Worm (Caenorhabditis elegans) whole organism, late embryonic: Measurements from ENCODE around the gene pqn-70.

ENCODE experiments used
- C08G9.2 ChIP-seq: sonication (generic microtip); optimal IDR thresholded peaks from 2 replicates; lab custom pipeline; 2016; ENCODE audit warnings: mild to moderate bottlenecking, missing genetic modification characterization, moderate library complexity, missing compliant biosample characterization
- C38D4.7 ChIP-seq: fragments of 200-800 bp; sonication (Bioruptor generic); optimal IDR thresholded peaks from 2 replicates; lab custom pipeline; 2018; ENCODE audit warnings: mild to moderate bottlenecking, missing genetic modification characterization, moderate library complexity, missing compliant biosample characterization
- F13H6.1 ChIP-seq: sonication (generic microtip); optimal IDR thresholded peaks from 2 replicates; lab custom pipeline; 2016; ENCODE audit warnings: missing genetic modification characterization, missing compliant biosample characterization
- K09A11.1 ChIP-seq: sonication (generic microtip); optimal IDR thresholded peaks from 2 replicates; lab custom pipeline; 2017; ENCODE audit warnings: antibody characterized with exemption, mild to moderate bottlenecking, missing genetic modification characterization, missing compliant biosample characterization; ENCODE audit not compliant: insufficient read depth
- Y22D7AL.16 ChIP-seq: sonication (generic microtip); optimal IDR thresholded peaks from 2 replicates; lab custom pipeline; 2016; ENCODE audit warnings: missing genetic modification characterization, missing compliant biosample characterization
- ahr-1 ChIP-seq: sonication (generic microtip); optimal IDR thresholded peaks from 2 replicates; lab custom pipeline; 2016; ENCODE audit warnings: missing genetic modification characterization, missing compliant biosample characterization
- ama-1 ChIP-seq: fragments of 150-350 bp; optimal IDR thresholded peaks from 2 replicates; lab custom pipeline; 2014
- ceh-14 ChIP-seq: sonication (generic microtip); optimal IDR thresholded peaks from 2 replicates; lab custom pipeline; 2016; ENCODE audit warnings: missing genotype, missing genetic modification characterization, missing compliant biosample characterization
- ceh-18 ChIP-seq: sonication (generic microtip); optimal IDR thresholded peaks from 2 replicates; lab custom pipeline; 2016; ENCODE audit warnings: missing genetic modification characterization, missing compliant biosample characterization
- ceh-19 ChIP-seq: fragments of 200-800 bp; sonication (Bioruptor generic); optimal IDR thresholded peaks from 2 replicates; lab custom pipeline; 2018; ENCODE audit warnings: mild to moderate bottlenecking, missing genetic modification characterization, missing compliant biosample characterization
- ceh-2 ChIP-seq: sonication (generic microtip); optimal IDR thresholded peaks from 2 replicates; lab custom pipeline; 2016; ENCODE audit warnings: missing genotype, missing genetic modification characterization, missing compliant biosample characterization
- ceh-22 ChIP-seq: sonication (generic microtip); optimal IDR thresholded peaks from 2 replicates; lab custom pipeline; 2017; ENCODE audit warnings: missing biosample characterization, missing genetic modification characterization
- ceh-24 ChIP-seq: sonication (generic microtip); optimal IDR thresholded peaks from 2 replicates; lab custom pipeline; 2016; ENCODE audit warnings: mild to moderate bottlenecking, missing genetic modification characterization, missing compliant biosample characterization
- ceh-30 ChIP-seq: fragments of 150-350 bp; optimal IDR thresholded peaks from 2 replicates; lab custom pipeline; 2014; ENCODE audit warnings: missing biosample characterization, missing genetic modification characterization
- ceh-34 ChIP-seq: sonication (generic microtip); optimal IDR thresholded peaks from 2 replicates; lab custom pipeline; 2016; ENCODE audit warnings: mild to moderate bottlenecking, missing genetic modification characterization, missing compliant biosample characterization
- ceh-45 ChIP-seq: fragments of 200-800 bp; sonication (Bioruptor generic); IDR thresholded peaks from 2 replicates; pipeline ENCODE4 v1.3.6; 2022; ENCODE audit warnings: missing genetic modification reagents, missing genetic modification characterization, missing compliant biosample characterization
- ceh-6 ChIP-seq: fragments of 200-800 bp; sonication (Bioruptor generic); optimal IDR thresholded peaks from 2 replicates; lab custom pipeline; 2018; ENCODE audit warnings: mild to moderate bottlenecking, missing genetic modification characterization, missing compliant biosample characterization
- eyg-1 ChIP-seq: sonication (generic microtip); optimal IDR thresholded peaks from 2 replicates; lab custom pipeline; 2016; ENCODE audit warnings: missing genotype, missing genetic modification characterization, missing compliant biosample characterization
- fax-1 ChIP-seq: sonication (generic microtip); optimal IDR thresholded peaks from 2 replicates; lab custom pipeline; 2016; ENCODE audit warnings: missing genotype, missing genetic modification characterization, missing compliant biosample characterization
- fkh-10 ChIP-seq: fragments of 150-350 bp; optimal IDR thresholded peaks from 2 replicates; lab custom pipeline; 2014; ENCODE audit warnings: missing biosample characterization, missing genetic modification reagents, missing genetic modification characterization
- fkh-6 ChIP-seq: sonication (generic microtip); optimal IDR thresholded peaks from 2 replicates; lab custom pipeline; 2016; ENCODE audit warnings: missing genetic modification characterization, missing compliant biosample characterization
- gmeb-2 ChIP-seq: sonication (generic microtip); optimal IDR thresholded peaks from 2 replicates; lab custom pipeline; 2016; ENCODE audit warnings: missing genetic modification characterization, inconsistent platforms, missing compliant biosample characterization
- hlh-15 ChIP-seq: sonication (generic microtip); optimal IDR thresholded peaks from 2 replicates; lab custom pipeline; 2016; ENCODE audit warnings: missing genetic modification characterization, missing compliant biosample characterization
- hlh-30 ChIP-seq: sonication (generic microtip); optimal IDR thresholded peaks from 2 replicates; lab custom pipeline; 2017; ENCODE audit warnings: antibody characterized with exemption, missing genetic modification characterization, missing compliant biosample characterization; ENCODE audit not compliant: insufficient read depth
- hlh-6 ChIP-seq: sonication (generic microtip); optimal IDR thresholded peaks from 2 replicates; lab custom pipeline; 2016; ENCODE audit warnings: missing genotype, missing genetic modification characterization, missing compliant biosample characterization
- hlh-8 ChIP-seq: sonication (generic microtip); optimal IDR thresholded peaks from 2 replicates; lab custom pipeline; 2016; ENCODE audit warnings: missing genotype, missing genetic modification characterization, missing compliant biosample characterization
- lim-6 ChIP-seq: sonication (generic microtip); optimal IDR thresholded peaks from 2 replicates; lab custom pipeline; 2016; ENCODE audit warnings: missing genetic modification characterization, missing compliant biosample characterization
- lin-11 ChIP-seq: fragments of 200-800 bp; sonication (Bioruptor generic); optimal IDR thresholded peaks from 2 replicates; lab custom pipeline; 2018; ENCODE audit warnings: mild to moderate bottlenecking, missing genetic modification characterization, missing compliant biosample characterization
- madf-2 ChIP-seq: sonication (generic microtip); optimal IDR thresholded peaks from 2 replicates; lab custom pipeline; 2017; ENCODE audit warnings: missing genetic modification characterization, missing compliant biosample characterization
- mec-3 ChIP-seq: sonication (generic microtip); optimal IDR thresholded peaks from 2 replicates; lab custom pipeline; 2016; ENCODE audit warnings: borderline replicate concordance, missing genetic modification characterization, missing compliant biosample characterization
- nfya-1 ChIP-seq: sonication (generic microtip); optimal IDR thresholded peaks from 2 replicates; lab custom pipeline; 2017; ENCODE audit warnings: missing genetic modification characterization, mild to moderate bottlenecking, missing compliant biosample characterization, antibody characterized with exemption, moderate library complexity
- nhr-11 ChIP-seq: fragments of 150-350 bp; optimal IDR thresholded peaks from 2 replicates; lab custom pipeline; 2014; ENCODE audit warnings: missing biosample characterization, missing genetic modification characterization
- nhr-232 ChIP-seq: sonication (generic microtip); optimal IDR thresholded peaks from 2 replicates; lab custom pipeline; 2016; ENCODE audit warnings: missing genetic modification characterization, missing compliant biosample characterization
- odd-2 ChIP-seq: sonication (generic microtip); optimal IDR thresholded peaks from 2 replicates; lab custom pipeline; 2017; ENCODE audit warnings: antibody characterized with exemption, mild to moderate bottlenecking, missing genetic modification characterization, missing compliant biosample characterization
- pag-3 ChIP-seq: sonication (generic microtip); optimal IDR thresholded peaks from 2 replicates; lab custom pipeline; 2016; ENCODE audit warnings: missing compliant biosample characterization, missing genetic modification characterization, borderline replicate concordance
- pat-9 ChIP-seq: fragments of 200-800 bp; sonication (Bioruptor generic); optimal IDR thresholded peaks from 2 replicates; lab custom pipeline; 2018; ENCODE audit warnings: mild to moderate bottlenecking, missing genetic modification characterization, moderate library complexity, missing compliant biosample characterization
- pax-1 ChIP-seq: fragments of 150-350 bp; optimal IDR thresholded peaks from 2 replicates; lab custom pipeline; 2014; ENCODE audit warnings: missing biosample characterization, missing genetic modification characterization
- pha-2 ChIP-seq: sonication (generic microtip); optimal IDR thresholded peaks from 2 replicates; lab custom pipeline; 2017; ENCODE audit warnings: mild to moderate bottlenecking, missing genetic modification characterization, missing compliant biosample characterization
- pha-4 ChIP-seq: fragments of 150-350 bp; optimal IDR thresholded peaks from 2 replicates; lab custom pipeline; 2018; ENCODE audit warnings: missing biosample characterization, missing genetic modification reagents, missing genetic modification characterization
- pqm-1 ChIP-seq: sonication (generic microtip); optimal IDR thresholded peaks from 2 replicates; lab custom pipeline; 2016; ENCODE audit warnings: missing genetic modification characterization, missing compliant biosample characterization
- pros-1 ChIP-seq: fragments of 150-350 bp; optimal IDR thresholded peaks from 2 replicates; lab custom pipeline; 2014; ENCODE audit warnings: missing biosample characterization, missing genetic modification reagents, missing genetic modification characterization
- ref-2 ChIP-seq: sonication (generic microtip); optimal IDR thresholded peaks from 2 replicates; lab custom pipeline; 2016; ENCODE audit warnings: missing genetic modification characterization, missing compliant biosample characterization
- sdc-2 ChIP-seq: sonication (generic microtip); optimal IDR thresholded peaks from 2 replicates; lab custom pipeline; 2016; ENCODE audit warnings: missing genotype, missing genetic modification characterization, missing compliant biosample characterization
- sox-4 ChIP-seq: sonication (generic microtip); optimal IDR thresholded peaks from 2 replicates; lab custom pipeline; 2017; ENCODE audit warnings: mild to moderate bottlenecking, missing genetic modification characterization, inconsistent platforms, missing compliant biosample characterization
- syd-9 ChIP-seq: sonication (generic microtip); optimal IDR thresholded peaks from 2 replicates; lab custom pipeline; 2016; ENCODE audit warnings: mild to moderate bottlenecking, missing genetic modification characterization, moderate library complexity, missing compliant biosample characterization
- tbx-7 ChIP-seq: sonication (generic microtip); optimal IDR thresholded peaks from 2 replicates; lab custom pipeline; 2016; ENCODE audit warnings: missing genotype, missing genetic modification characterization, missing compliant biosample characterization
- ztf-16 ChIP-seq: sonication (generic microtip); optimal IDR thresholded peaks from 2 replicates; lab custom pipeline; 2017; ENCODE audit warnings: missing genetic modification characterization, missing compliant biosample characterization

The pqn-70 gene

DNA sequence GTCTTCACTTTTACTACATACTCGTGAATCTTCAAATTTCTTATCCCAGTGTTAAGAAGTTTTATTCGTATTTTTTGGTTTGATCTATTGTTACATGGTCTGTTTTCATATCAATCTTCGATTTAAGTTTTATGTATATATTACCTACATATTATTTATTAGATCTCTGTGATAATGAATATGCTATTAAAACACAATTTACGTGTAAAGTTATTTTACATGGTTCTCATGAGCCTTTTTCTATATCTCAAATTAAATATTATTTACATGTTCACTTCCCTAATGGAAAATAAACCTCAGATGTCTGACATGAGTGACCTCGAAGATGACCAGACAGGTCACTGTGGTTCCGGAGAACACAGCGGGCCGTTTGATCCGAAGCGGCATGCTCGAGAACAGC, 16.0 kb upstream of the pqn-70 start, which contains the start of gene mxl-1:
TSS of gene mxl-1 (plus strand) at position 301 of the 400 bp plus-strand sequence.
- no peak for TF ChIP-seq ceh-30 (tag; lab: Kevin White, UChicago)
- no peak for TF ChIP-seq pax-1 (tag; lab: Kevin White, UChicago)
- TF ChIP-seq, all 69 proteins: peak for 0

DNA sequence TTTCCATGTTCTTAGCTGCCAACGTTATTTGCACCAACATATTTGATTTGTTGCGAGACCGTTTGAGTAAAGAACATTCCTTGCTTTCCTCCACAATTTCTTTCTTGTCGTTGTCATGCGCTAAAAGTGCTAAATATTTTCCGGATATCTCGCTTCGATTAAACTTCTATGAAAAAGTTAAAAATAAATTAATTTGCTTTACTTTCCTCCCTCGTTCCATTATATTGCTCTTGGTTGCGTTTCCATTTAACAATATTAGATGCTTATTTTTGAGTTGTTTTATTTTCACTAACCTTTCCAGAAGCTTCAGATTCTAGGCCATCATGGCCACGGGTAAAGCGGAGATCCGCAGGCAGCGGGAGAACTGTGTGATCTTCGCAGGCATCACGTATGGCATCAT, 13.1 kb upstream of the pqn-70 start, which contains the start of gene pgap-1:
TSS of gene pgap-1 (plus strand) at position 301 of the 400 bp plus-strand sequence.
- TF ChIP-seq odd-2 (tag; lab: Kevin White, UChicago) (no peak), hlh-30 (tag; lab: Kevin White, UChicago) (no peak), ceh-24 (tag; lab: Kevin White, UChicago) (no peak), nhr-11 (tag; lab: Kevin White, UChicago) (no peak)

DNA sequence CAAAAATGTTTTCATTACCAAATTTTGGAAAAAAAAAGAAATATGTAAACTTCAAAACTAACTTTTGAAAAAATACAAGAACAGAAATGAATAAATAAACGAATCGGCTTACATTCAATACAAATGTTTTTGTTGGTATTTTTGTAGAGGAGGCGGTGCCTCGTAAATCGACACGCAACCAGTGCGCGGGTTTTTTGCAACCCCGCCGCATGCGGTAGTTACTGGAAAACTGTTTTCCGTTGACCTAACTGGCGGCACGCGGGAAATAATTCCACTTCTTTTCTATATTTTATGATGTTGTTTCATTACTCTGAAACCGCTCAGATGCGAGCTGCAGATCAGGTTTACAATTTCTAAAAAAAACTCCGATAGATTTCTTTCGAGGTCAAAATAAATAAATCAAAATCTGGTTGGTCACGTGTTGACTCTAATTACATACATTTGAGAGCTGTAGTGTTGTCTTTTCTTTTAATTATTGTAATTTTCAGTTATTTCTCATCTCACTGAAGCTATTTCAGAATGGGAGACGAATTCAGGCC, 10.8 kb upstream of the pqn-70 start, which contains the start of the genes dvc-1 and ima-1:
TSS of gene dvc-1 (minus strand) at position 145 of the 539 bp plus-strand sequence.
TSS of gene ima-1 (plus strand) at position 489 of the 539 bp plus-strand sequence.
- TF ChIP-seq nhr-11 (tag; lab: Kevin White, UChicago), result no peak
- peak; percentile 66 for TF ChIP-seq ceh-19 (GFP tag; lab: Kevin White, UChicago)
- peak; percentile 75 for TF ChIP-seq nfya-1
- TF ChIP-seq ceh-24 (tag; lab: Kevin White, UChicago), result peak; percentile 26
- TF ChIP-seq C08G9.2 (tag; lab: Kevin White, UChicago), result peak; percentile 69
- TF ChIP-seq ceh-45 (GFP tag; lab: Robert Waterston, UW), result 0 out of 2 replicates have a peak, but pooled peaks have one; percentile 51
- no peak for TF ChIP-seq mec-3
- TF ChIP-seq ceh-22 (tag; lab: Kevin White, UChicago), result no peak
- TF ChIP-seq fkh-10 (GFP tag; lab: Kevin White, UChicago), result no peak
- TF ChIP-seq pqm-1 (tag; lab: Kevin White, UChicago), result no peak
- no peak for TF ChIP-seq ceh-30 (tag; lab: Kevin White, UChicago)
- TF ChIP-seq ceh-2 (tag; lab: Kevin White, UChicago), result peak; percentile 79
- peak; percentile 81 for TF ChIP-seq hlh-6 (tag; lab: Kevin White, UChicago)
- TF ChIP-seq syd-9 (tag; lab: Kevin White, UChicago), result peak; percentile 74
- peak; percentile 42 for TF ChIP-seq lim-6 (tag; lab: Kevin White, UChicago)
- TF ChIP-seq ztf-16, result peak; percentile 82
- TF ChIP-seq eyg-1 (tag; lab: Kevin White, UChicago), result peak; percentile 4
- TF ChIP-seq pat-9 (tag; lab: Kevin White, UChicago), result peak; percentile 71
- TF ChIP-seq ceh-18 (tag; lab: Kevin White, UChicago), result peak; percentile 24
- TF ChIP-seq tbx-7 (tag; lab: Kevin White, UChicago), result no peak
- peak; percentile 38 for TF ChIP-seq madf-2
- peak; percentile 53 for TF ChIP-seq sdc-2 (tag; lab: Kevin White, UChicago)
- peak; percentile 65 for TF ChIP-seq sox-4 (tag; lab: Kevin White, UChicago)
- TF ChIP-seq odd-2 (tag; lab: Kevin White, UChicago), result peak; percentile 70
- no peak for TF ChIP-seq pha-4 (tag; lab: Kevin White, UChicago)
- TF ChIP-seq hlh-15 (tag; lab: Kevin White, UChicago), result peak; percentile 70
- TF ChIP-seq Y22D7AL.16 (tag; lab: Kevin White, UChicago), result peak; percentile 45
- TF ChIP-seq ceh-34 (tag; lab: Kevin White, UChicago), result peak; percentile 87
- TF ChIP-seq hlh-8 (tag; lab: Kevin White, UChicago), result peak; percentile 48
- TF ChIP-seq ama-1 (lab: Kevin White, UChicago), result no peak
- TF ChIP-seq pag-3 (tag; lab: Kevin White, UChicago), result no peak
- peak; percentile 70 for TF ChIP-seq hlh-30 (tag; lab: Kevin White, UChicago)
- TF ChIP-seq lin-11 (tag; lab: Kevin White, UChicago), result peak; percentile 17
- TF ChIP-seq ref-2 (tag; lab: Kevin White, UChicago), result peak; percentile 65
- TF ChIP-seq F13H6.1 (tag; lab: Kevin White, UChicago), result peak; percentile 76
- peak; percentile 72 for TF ChIP-seq K09A11.1 (tag; lab: Kevin White, UChicago)
- TF ChIP-seq ceh-6, result peak; percentile 65
- no peak for TF ChIP-seq pros-1
- TF ChIP-seq gmeb-2 (tag; lab: Kevin White, UChicago), result peak; percentile 63
- TF ChIP-seq pha-2, result no peak
- peak; percentile 76 for TF ChIP-seq ahr-1 (tag; lab: Kevin White, UChicago)
- TF ChIP-seq ceh-14 (tag; lab: Kevin White, UChicago), result peak; percentile 85
- TF ChIP-seq fkh-6 (tag; lab: Kevin White, UChicago), result peak; percentile 79
- TF ChIP-seq nhr-232 (tag; lab: Kevin White, UChicago), result peak; percentile 66
- TF ChIP-seq C38D4.7 (GFP tag; lab: Kevin White, UChicago), result peak; percentile 64
- TF ChIP-seq fax-1, result peak; percentile 66
